Worm (Caenorhabditis elegans) whole organism, L4/young adult: ENCODE measurements around the gene sel-8.

Experiments
- W03F9.2 ChIP-seq: fragments of 150-350 bp; optimal IDR thresholded peaks from 2 replicates; lab custom pipeline; 2014; ENCODE audit warnings: missing biosample characterization, missing genetic modification characterization
- dao-5 ChIP-seq: sonication (generic microtip); optimal IDR thresholded peaks from 2 replicates; lab custom pipeline; 2016; ENCODE audit warnings: missing genotype, missing genetic modification characterization, moderate library complexity, missing compliant biosample characterization
- him-1 ChIP-seq: sonication (generic microtip); optimal IDR thresholded peaks from 2 replicates; lab custom pipeline; 2016; ENCODE audit warnings: missing genotype, missing genetic modification reagents, missing genetic modification characterization, missing compliant biosample characterization

Gene sel-8

DNA sequence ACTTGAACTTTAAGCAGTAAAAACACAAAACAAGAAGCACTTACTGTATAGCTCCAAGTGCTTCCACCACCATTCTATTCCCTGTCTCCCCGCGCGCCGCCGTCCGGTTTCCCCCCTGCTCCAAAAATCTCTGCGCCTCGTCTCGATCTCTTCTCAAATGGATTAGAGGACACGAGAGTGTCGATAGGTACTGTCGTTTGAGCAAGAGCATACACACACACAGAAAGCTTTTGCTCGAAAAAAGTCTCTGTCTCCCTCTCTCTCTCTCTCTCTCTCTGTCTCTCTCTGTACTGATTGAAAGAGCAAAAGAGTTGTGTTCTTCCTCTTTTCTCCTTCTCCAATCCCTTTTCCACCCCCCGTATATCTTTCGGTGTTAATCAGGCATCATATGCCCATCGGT, 21.3 kb downstream of the sel-8 start:
- TF ChIP-seq him-1 (tag; lab: Kevin White, UChicago) (no peak), W03F9.2 (tag; lab: Kevin White, UChicago) (no peak), dao-5 (tag; lab: Kevin White, UChicago) (no peak)

DNA sequence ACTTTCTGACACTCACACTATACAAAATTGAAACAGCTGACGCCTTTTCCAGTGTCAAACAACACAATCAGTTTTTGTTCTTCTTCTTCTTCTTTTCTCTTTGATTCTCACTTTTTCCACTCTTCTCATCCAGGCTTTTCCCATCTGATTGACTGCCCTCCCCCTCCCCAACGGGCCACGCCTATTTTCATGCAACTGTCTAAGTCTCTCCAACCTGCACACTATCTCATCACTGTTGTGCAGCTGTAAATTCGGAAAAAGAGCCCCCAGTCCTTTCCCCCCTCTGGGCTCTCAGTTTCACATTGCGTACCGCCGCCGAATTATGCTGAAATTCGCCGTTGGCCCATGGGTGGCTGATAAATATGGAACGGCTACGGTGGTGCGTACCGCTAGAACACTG, 25.7 kb downstream of the sel-8 start:
- no peak for TF ChIP-seq dao-5 (tag; lab: Kevin White, UChicago)
- no peak for TF ChIP-seq W03F9.2 (tag; lab: Kevin White, UChicago)
- TF ChIP-seq him-1 (tag; lab: Kevin White, UChicago), result no peak

DNA sequence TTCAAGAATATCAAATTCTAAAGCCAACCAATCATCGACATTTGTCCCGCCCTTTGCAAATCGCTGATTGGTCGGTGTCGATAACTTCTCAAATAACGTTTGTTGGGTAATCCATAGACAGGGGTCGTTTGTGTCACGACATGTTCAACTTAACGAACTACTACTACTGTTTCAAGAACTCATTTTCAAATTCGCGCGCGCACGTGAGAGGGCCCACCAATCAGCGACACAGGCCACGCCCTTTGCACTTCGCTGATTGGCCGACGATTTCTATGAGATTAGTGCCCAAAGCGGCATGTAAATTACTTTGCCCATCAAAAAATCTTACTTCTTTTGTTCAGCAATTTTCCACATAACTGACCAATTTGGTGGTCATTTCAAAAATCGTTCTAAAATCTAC, 32.3 kb downstream of the sel-8 start:
- TF ChIP-seq W03F9.2 (tag; lab: Kevin White, UChicago) (no peak), him-1 (tag; lab: Kevin White, UChicago) (no peak), dao-5 (tag; lab: Kevin White, UChicago) (no peak)

DNA sequence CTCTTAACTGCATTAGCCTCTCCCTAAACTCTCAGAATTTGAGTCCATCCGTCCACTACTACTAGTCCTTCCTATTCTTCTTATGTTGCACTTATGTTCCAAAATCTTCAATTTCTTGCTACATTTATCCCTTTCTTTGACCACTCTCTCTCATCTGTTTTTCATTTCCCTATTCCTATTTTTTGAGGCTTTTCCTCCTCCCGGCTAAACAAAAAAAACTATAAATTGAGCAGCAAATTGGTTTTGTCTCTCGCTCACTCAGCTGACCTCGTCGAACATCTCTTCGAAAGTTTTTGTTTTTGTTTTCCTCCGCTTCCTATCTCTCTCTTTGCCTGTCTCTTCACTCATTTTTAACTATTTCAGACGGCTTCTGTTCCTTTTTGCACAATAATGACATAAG, 36.6 kb downstream of the sel-8 start, which contains the start of gene ptp-1:
ptp-1 (plus strand) TSS at position 358 of the 400 bp plus-strand sequence.
- no peak for TF ChIP-seq dao-5 (tag; lab: Kevin White, UChicago)
- no peak for TF ChIP-seq him-1 (tag; lab: Kevin White, UChicago)
- TF ChIP-seq W03F9.2 (tag; lab: Kevin White, UChicago), result no peak

DNA sequence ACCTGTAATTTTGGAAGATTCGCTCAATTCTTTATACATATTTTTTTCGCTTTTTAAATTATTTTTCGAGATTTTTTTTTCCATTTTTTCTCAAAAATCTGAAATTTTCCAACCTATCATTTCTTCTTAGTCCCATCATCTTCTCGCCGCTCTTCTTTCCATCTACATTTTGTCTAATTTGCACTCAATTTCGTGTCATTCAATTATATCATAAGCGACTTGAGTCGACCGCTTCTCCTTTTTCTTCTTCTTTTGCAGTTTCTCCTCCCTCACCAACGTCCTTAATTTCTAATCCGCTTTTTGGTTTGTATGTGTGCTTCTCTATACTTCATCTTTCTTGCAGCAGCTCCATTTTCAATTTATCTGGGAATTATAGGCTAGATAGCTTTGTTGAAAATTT, 38.8 kb downstream of the sel-8 start:
- TF ChIP-seq W03F9.2 (tag; lab: Kevin White, UChicago) (no peak), him-1 (tag; lab: Kevin White, UChicago) (no peak), dao-5 (tag; lab: Kevin White, UChicago) (no peak)

DNA sequence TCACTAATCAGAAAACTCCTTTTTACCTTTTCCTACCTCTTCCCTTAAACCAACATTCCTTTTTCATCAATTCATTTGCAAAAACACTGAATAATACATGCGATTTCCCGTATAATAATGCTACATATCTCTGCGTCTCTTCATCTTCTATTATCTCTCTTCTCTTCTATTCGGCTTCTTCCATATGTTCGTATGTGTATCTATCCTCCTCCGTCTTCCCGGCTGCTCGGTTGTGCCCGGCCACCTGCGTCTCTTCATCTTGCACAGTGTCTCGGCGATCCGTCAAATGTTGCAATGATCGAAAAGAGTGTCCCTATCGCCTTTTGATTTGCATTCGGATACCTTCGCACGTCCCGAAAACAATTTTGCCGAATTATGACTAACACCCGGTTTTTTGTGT, 43.6 kb downstream of the sel-8 start:
- no peak for TF ChIP-seq W03F9.2 (tag; lab: Kevin White, UChicago)

DNA sequence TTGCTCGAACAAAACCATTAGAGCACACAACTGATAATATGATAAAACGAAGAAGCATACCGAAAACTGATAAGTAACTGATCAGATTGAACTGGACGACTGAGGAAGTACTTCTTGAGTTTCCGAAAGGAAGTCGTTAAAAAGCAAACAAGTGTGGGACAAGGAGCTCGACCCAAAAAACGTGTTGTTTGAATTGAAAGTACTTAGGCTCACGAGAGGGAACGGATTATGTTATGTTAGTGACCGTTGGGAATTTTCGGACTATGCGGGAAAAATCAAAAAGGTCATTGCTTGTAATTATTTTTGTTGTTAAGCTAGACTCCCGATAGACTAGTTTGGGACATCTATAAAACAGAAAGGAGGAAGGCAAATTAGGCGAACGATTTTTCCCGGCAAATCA, 45.3 kb downstream of the sel-8 start, which contains the start of gene C48D5.3:
C48D5.3 (minus strand) TSS at position 101 of the 400 bp plus-strand sequence.
- TF ChIP-seq dao-5 (tag; lab: Kevin White, UChicago), result no peak
- TF ChIP-seq him-1 (tag; lab: Kevin White, UChicago), result no peak
- no peak for TF ChIP-seq W03F9.2 (tag; lab: Kevin White, UChicago)

DNA sequence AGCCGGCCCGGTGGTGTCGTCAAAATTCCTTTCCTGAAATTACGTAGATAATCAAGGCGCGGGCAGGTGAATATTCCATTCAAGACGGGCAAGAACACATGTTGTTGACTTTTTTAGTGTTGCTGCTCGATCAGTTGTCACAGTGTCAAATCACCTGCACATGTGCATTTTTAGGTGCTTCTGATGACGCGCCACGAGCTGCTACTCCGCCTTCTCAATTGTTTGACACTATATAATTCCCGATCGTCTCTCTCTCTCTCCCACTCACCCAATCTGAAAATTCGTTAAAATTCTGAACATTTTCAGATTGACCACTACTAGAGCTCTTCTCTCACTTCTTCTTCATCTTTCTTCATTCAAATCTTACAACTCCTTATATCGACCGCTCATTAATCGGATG, 53.7 kb downstream of the sel-8 start, which contains the start of gene nhr-6:
nhr-6 (plus strand) TSS at position 301 of the 400 bp plus-strand sequence.
- TF ChIP-seq W03F9.2 (tag; lab: Kevin White, UChicago), result no peak
- TF ChIP-seq him-1 (tag; lab: Kevin White, UChicago), result no peak
- TF ChIP-seq dao-5 (tag; lab: Kevin White, UChicago), result no peak

DNA sequence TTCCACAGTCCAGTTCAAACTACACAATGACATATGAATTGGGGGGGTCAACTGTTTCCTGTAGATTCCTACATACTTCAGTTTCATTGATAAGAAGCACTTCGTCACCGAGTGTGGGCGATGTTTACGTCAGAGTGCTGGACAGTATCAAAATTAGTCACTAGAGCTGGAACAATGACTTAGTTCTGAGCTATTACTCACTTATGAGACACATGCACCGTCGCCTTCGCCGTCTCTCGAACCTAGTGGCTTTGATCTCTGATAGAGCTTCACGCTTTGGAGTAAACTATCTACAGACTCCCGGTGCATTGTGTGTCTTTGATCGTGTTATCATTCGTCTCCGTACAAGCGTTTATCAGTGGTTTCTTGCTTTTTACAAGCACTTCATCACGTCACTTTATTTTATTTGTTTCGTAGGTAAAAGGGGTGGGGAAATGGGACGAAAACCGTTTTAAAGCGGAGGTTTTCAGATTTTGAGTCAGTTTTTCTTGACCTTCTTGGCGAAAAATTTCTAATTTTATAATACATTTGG, 55.5 kb downstream of the sel-8 start:
- TF ChIP-seq him-1 (tag; lab: Kevin White, UChicago) (no peak), W03F9.2 (tag; lab: Kevin White, UChicago) (no peak), dao-5 (tag; lab: Kevin White, UChicago) (no peak)

DNA sequence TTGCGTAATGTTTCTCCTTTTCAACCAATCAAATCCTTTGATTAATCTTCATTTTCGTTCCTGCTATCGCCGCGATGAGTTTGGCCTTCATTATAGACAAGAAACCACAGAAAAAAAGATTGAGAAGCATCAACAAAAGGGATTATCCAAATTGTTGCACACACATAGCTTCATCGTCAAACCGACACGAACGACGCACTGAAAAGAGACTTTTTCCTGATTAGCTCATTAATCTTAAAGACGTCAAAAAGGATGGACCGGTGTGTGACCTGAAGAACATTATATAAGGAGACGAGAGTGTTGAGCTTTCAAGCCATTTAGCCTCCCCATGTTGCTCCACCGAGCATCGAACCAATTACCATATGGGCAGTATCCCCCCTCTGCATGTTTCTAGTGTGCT, 57.2 kb downstream of the sel-8 start:
- TF ChIP-seq dao-5 (tag; lab: Kevin White, UChicago) (no peak), him-1 (tag; lab: Kevin White, UChicago) (no peak), W03F9.2 (tag; lab: Kevin White, UChicago) (no peak)

DNA sequence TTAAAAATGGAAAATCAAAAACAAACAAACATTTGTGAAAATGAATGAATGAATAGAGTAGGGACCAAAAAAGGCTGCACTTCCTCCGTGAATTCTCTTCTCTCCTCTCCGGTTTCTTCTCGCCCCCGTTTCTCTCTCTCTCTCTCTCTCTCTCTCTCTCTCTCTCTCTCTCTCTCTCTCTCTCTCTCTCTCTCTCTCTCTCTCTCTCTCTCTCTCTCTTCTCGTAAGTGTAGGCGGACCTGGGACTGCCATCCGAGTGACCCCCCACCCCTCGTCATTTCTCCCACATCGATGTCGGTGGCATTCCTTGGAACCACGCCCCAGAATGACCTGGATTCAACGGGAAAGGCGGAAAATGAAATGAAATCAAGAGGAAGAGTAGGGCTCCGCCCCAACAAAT, 60.2 kb downstream of the sel-8 start:
- TF ChIP-seq dao-5 (tag; lab: Kevin White, UChicago) (no peak), W03F9.2 (tag; lab: Kevin White, UChicago) (no peak), him-1 (tag; lab: Kevin White, UChicago) (no peak)

DNA sequence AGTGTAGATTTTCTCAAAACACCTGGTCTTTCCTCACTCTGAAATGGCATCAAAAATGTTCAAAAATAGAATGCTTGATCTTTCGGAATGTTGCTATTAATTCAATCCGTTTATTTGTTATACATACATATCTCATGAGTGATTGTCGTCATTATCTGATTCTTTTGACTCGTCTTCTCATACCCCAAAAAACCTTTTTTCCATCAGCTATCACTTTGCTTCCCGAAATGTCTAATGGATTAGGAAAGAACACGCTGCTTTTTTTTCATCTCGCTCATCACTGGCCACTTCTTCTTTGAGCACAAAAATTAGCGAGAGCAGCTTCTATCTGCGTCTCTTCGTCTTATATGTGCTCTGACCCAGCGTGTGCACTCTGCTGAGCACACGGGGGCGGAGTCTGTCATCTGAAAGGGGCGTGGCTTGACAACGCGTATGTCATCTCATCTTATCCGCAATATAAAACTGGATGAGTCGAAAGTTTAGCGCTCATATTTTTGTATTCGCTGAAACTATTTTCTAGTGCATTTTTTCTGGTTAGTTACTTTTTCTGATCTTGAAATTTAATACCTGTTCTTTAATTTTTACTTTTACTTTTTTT, 62.1 kb downstream of the sel-8 start:
- TF ChIP-seq W03F9.2 (tag; lab: Kevin White, UChicago) (no peak), dao-5 (tag; lab: Kevin White, UChicago) (no peak), him-1 (tag; lab: Kevin White, UChicago) (no peak)
